Worm (Caenorhabditis elegans) whole organism, L3 larva: ENCODE measurements around the gene col-131.

ENCODE experiments used
- aly-2 ChIP-seq: fragments of 150-350 bp; optimal IDR thresholded peaks from 2 replicates; lab custom pipeline; 2014; ENCODE audit warnings: missing biosample characterization, missing genetic modification characterization
- daf-12 ChIP-seq: fragments of 150-350 bp; optimal IDR thresholded peaks from 2 replicates; lab custom pipeline; 2014; ENCODE audit warnings: missing biosample characterization, missing genetic modification reagents, missing genetic modification characterization
- elt-1 ChIP-seq: fragments of 150-350 bp; optimal IDR thresholded peaks from 2 replicates; lab custom pipeline; 2014; ENCODE audit warnings: missing biosample characterization, missing genetic modification characterization
- fkh-10 ChIP-seq: sonication (generic microtip); optimal IDR thresholded peaks from 2 replicates; lab custom pipeline; 2017; ENCODE audit warnings: missing biosample characterization, missing genetic modification reagents, missing genetic modification characterization
- jun-1 ChIP-seq: fragments of 150-350 bp; optimal IDR thresholded peaks from 2 replicates; lab custom pipeline; 2014; ENCODE audit warnings: missing biosample characterization, missing genetic modification reagents, missing genetic modification characterization
- nhr-28 ChIP-seq: fragments of 150-350 bp; optimal IDR thresholded peaks from 2 replicates; lab custom pipeline; 2014; ENCODE audit warnings: missing biosample characterization, missing genetic modification characterization
- nhr-43 ChIP-seq: sonication (generic microtip); optimal IDR thresholded peaks from 2 replicates; lab custom pipeline; 2016; ENCODE audit warnings: mild to moderate bottlenecking, missing genetic modification characterization, missing compliant biosample characterization; ENCODE audit not compliant: poor library complexity, severe bottlenecking
- nhr-77 ChIP-seq: fragments of 150-350 bp; optimal IDR thresholded peaks from 2 replicates; lab custom pipeline; 2014; ENCODE audit warnings: missing biosample characterization, missing genetic modification characterization
- snpc-4 ChIP-seq: fragments of 150-350 bp; optimal IDR thresholded peaks from 2 replicates; lab custom pipeline; 2014; ENCODE audit warnings: missing biosample characterization, missing genetic modification characterization
- unc-39 ChIP-seq: sonication (generic microtip); optimal IDR thresholded peaks from 4 replicates; lab custom pipeline; 2017; ENCODE audit warnings: missing biosample characterization, missing genetic modification characterization
- ztf-11 ChIP-seq: fragments of 150-350 bp; optimal IDR thresholded peaks from 2 replicates; lab custom pipeline; 2014; ENCODE audit warnings: missing biosample characterization, missing genetic modification characterization

ce11 chrIV:13029674-13030466 lies 37.2 kb downstream of the col-131 start:
- no peak for TF ChIP-seq ztf-11
- TF ChIP-seq jun-1 (tag; lab: Kevin White, UChicago) = no peak
- no peak for TF ChIP-seq nhr-28 (tag; lab: Kevin White, UChicago)
- no peak for TF ChIP-seq elt-1 (tag; lab: Kevin White, UChicago)
- no peak for TF ChIP-seq unc-39 (tag; lab: Kevin White, UChicago)
- no peak for TF ChIP-seq aly-2 (tag; lab: Kevin White, UChicago)
- no peak for TF ChIP-seq nhr-43
- TF ChIP-seq daf-12 (tag; lab: Kevin White, UChicago) = no peak
- no peak for TF ChIP-seq nhr-77 (tag; lab: Kevin White, UChicago)
- no peak for TF ChIP-seq snpc-4 (tag; lab: Kevin White, UChicago)
- no peak for TF ChIP-seq fkh-10 (GFP tag; lab: Kevin White, UChicago)
